Fruit fly (Drosophila melanogaster): ENCODE results near the gene ppk18.

The ppk18 gene

dm6 chr2L:9758856-9759255 is 11.9 kb downstream of the ppk18 start (continued):
- TF ChIP-seq CG8290 (GFP tag; optimal IDR thresholded peaks at IDR 0.05): no peak
- peak in 1 of 2 experiments; percentile 90 for TF ChIP-seq CG8290 (tag; optimal IDR thresholded peaks at IDR 0.05)
- TF ChIP-seq grau (tag; optimal IDR thresholded peaks at IDR 0.05): peak; percentile 58
- TF ChIP-seq CG4328 (GFP tag; optimal IDR thresholded peaks at IDR 0.05): peak; percentile 11
- TF ChIP-seq CG32532 (GFP tag; IDR thresholded peaks at IDR 0.05): peak; percentile 80
- TF ChIP-seq CG9727 (GFP tag; optimal IDR thresholded peaks at IDR 0.05): peak; percentile 46
- no peak for TF ChIP-seq abd-A (tag; optimal IDR thresholded peaks at IDR 0.05)
- TF ChIP-seq CG2199 (GFP tag; IDR thresholded peaks at IDR 0.05): peak; percentile 82; the same call in 1 of the 3 replicates
- no peak for TF ChIP-seq ab (GFP tag; optimal IDR thresholded peaks at IDR 0.05)
- TF ChIP-seq Camta (GFP tag; optimal IDR thresholded peaks at IDR 0.05): no peak
- peak; percentile 52 for TF ChIP-seq Dref (GFP tag; IDR thresholded peaks at IDR 0.05)
- TF ChIP-seq H2.0 (GFP tag; IDR thresholded peaks at IDR 0.05): peak; percentile 48; the same call in 1 of the 2 replicates
- TF ChIP-seq Pdp1 (GFP tag; optimal IDR thresholded peaks at IDR 0.05): peak; percentile 41 to 54
- peak; percentile 19 for TF ChIP-seq CG1602 (GFP tag; optimal IDR thresholded peaks at IDR 0.05)
- no peak for TF ChIP-seq fd96Cb (tag; optimal IDR thresholded peaks at IDR 0.05)
- peak; percentile 87 for TF ChIP-seq nerfin-2 (GFP tag; IDR thresholded peaks at IDR 0.05; ENCODE audit: partially characterized antibody)
- no peak for TF ChIP-seq ATbp (GFP tag; optimal IDR thresholded peaks at IDR 0.05)
- TF ChIP-seq Nf-YC (tag; optimal IDR thresholded peaks at IDR 0.05): peak; percentile 42
- peak; percentile 18 for TF ChIP-seq pum (GFP tag; optimal IDR thresholded peaks at IDR 0.05)
- TF ChIP-seq Hr39 (optimal IDR thresholded peaks at IDR 0.05): no peak
- TF ChIP-seq Myb (GFP tag; optimal IDR thresholded peaks at IDR 0.05): peak; percentile 31
- peak; percentile 48 for TF ChIP-seq CG3281 (GFP tag; optimal IDR thresholded peaks at IDR 0.05)
- peak; percentile 35 for TF ChIP-seq CG15601 (tag; optimal IDR thresholded peaks at IDR 0.05)
- TF ChIP-seq CG16815 (GFP tag; optimal IDR thresholded peaks at IDR 0.05): peak; percentile 4
- no peak for TF ChIP-seq Ssrp (tag; optimal IDR thresholded peaks at IDR 0.05)
- TF ChIP-seq ash1 (GFP tag; optimal IDR thresholded peaks at IDR 0.05): peak; percentile 67
- TF ChIP-seq crp (GFP tag; optimal IDR thresholded peaks at IDR 0.05): no peak
- TF ChIP-seq gt (GFP tag; IDR thresholded peaks at IDR 0.05): no peak
- TF ChIP-seq CG13296 (GFP tag; optimal IDR thresholded peaks at IDR 0.05): no peak
- TF ChIP-seq ems (GFP tag; optimal IDR thresholded peaks at IDR 0.05): peak; percentile 45
- TF ChIP-seq bsh (GFP tag; optimal IDR thresholded peaks at IDR 0.05): peak in 1 of 2 experiments; percentile 35
- TF ChIP-seq dm (GFP tag; optimal IDR thresholded peaks at IDR 0.05): peak; percentile 67
- no peak for TF ChIP-seq Lim3 (GFP tag; IDR thresholded peaks at IDR 0.05)
- no peak for TF ChIP-seq dmrt11E (tag; optimal IDR thresholded peaks at IDR 0.05)
- peak in 1 of 2 experiments; percentile 23 for TF ChIP-seq chif (GFP tag; optimal IDR thresholded peaks at IDR 0.05)
- no peak for TF ChIP-seq CG1832 (GFP tag; optimal IDR thresholded peaks at IDR 0.05)
- peak; percentile 90 for TF ChIP-seq Adf1 (GFP tag; IDR thresholded peaks at IDR 0.05)
- peak; percentile 64 for TF ChIP-seq nom (GFP tag; optimal IDR thresholded peaks at IDR 0.05)
- TF ChIP-seq so (GFP tag; IDR thresholded peaks at IDR 0.05): 0 out of 3 replicates have a peak, but pooled peaks have one; percentile 24
- peak; percentile 61 for TF ChIP-seq Fer3 (tag; optimal IDR thresholded peaks at IDR 0.05)
- TF ChIP-seq sens (GFP tag): peak; percentile 75
- no peak for TF ChIP-seq CG6254 (GFP tag; optimal IDR thresholded peaks at IDR 0.05)
- TF ChIP-seq CG14441 (GFP tag; IDR thresholded peaks at IDR 0.05): peak; percentile 72
- TF ChIP-seq Tbp (GFP tag; optimal IDR thresholded peaks at IDR 0.05): no peak
- no peak for TF ChIP-seq CG16779 (GFP tag; IDR thresholded peaks at IDR 0.05)
- peak; percentile 62 for TF ChIP-seq lilli (GFP tag; optimal IDR thresholded peaks at IDR 0.05)
- TF ChIP-seq eve (GFP tag; optimal IDR thresholded peaks at IDR 0.05): no peak
- TF ChIP-seq CG11456 (GFP tag; IDR thresholded peaks at IDR 0.05): peak; percentile 90
- TF ChIP-seq HmgZ (tag; optimal IDR thresholded peaks at IDR 0.05): peak; percentile 74
- TF ChIP-seq pnt (GFP tag; optimal IDR thresholded peaks at IDR 0.05): no peak
- TF ChIP-seq CG11560 (tag; IDR thresholded peaks at IDR 0.05): peak; percentile 71; the same call in 2 of the 3 replicates
- TF ChIP-seq CG17361 (GFP tag; IDR thresholded peaks at IDR 0.05): 0 out of 3 replicates have a peak, but pooled peaks have one; percentile 38
